Worm (Caenorhabditis elegans): Measurements from ENCODE around the gene C52E2.4.

DNA sequence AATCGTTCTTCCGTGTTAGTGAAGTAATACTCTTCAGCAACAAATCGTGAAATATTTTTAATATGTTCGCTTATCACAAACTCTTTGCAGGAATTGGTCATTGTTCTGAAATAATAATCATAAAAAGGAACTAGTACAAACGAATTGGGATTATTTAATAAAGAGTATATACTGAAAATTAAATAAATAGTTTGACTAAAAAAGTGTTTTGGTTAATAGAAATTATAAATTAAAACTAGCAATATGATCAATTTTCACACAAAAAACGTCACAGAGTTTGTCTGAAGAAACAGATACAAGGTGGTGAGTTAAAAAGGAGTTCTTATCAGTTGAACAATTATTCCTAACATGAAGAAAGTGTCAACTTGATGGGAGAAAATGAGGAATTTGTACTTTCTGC, 39.8 kb downstream of the C52E2.4 start, which contains the start of gene math-5:
- TF ChIP-seq fkh-10 (GFP tag; optimal IDR thresholded peaks at IDR 0.05) (no peak), unc-62 (GFP tag; optimal IDR thresholded peaks at IDR 0.05) (no peak), mdl-1 (tag; optimal IDR thresholded peaks at IDR 0.05) (no peak), skn-1 (tag; optimal IDR thresholded peaks at IDR 0.05) (no peak), ces-1 (GFP tag; optimal IDR thresholded peaks at IDR 0.05) (no peak), aly-2 (tag; optimal IDR thresholded peaks at IDR 0.05) (no peak)

Measured in whole organism, L1 larva.